Fruit fly (Drosophila melanogaster): Measurements from ENCODE around the gene vvl.

Gene vvl

dm6 chr3L:6743346-6744165, 46.4 kb upstream of the vvl start (continued):
- TF ChIP-seq Gug (GFP tag; IDR thresholded peaks at IDR 0.05) (no peak), Ets21C (GFP tag; optimal IDR thresholded peaks at IDR 0.05) (no peak), Eip78C (GFP tag) (peak; percentile 42), esn (GFP tag; optimal IDR thresholded peaks at IDR 0.05) (no peak), achi (GFP tag; optimal IDR thresholded peaks at IDR 0.05) (peak; percentile 21), Smox (GFP tag; optimal IDR thresholded peaks at IDR 0.05) (no peak), CG31627 (GFP tag; optimal IDR thresholded peaks at IDR 0.05) (peak; percentile 15), CG16779 (tag; optimal IDR thresholded peaks at IDR 0.05) (no peak), CG10669 (GFP tag; optimal IDR thresholded peaks at IDR 0.05) (no peak), CG11902 (GFP tag; optimal IDR thresholded peaks at IDR 0.05) (no peak), CG8119 (GFP tag; IDR thresholded peaks at IDR 0.05) (no peak), CG3919 (GFP tag; optimal IDR thresholded peaks at IDR 0.05) (peak; percentile 15), Met (GFP tag; optimal IDR thresholded peaks at IDR 0.05) (no peak), spab (GFP tag; optimal IDR thresholded peaks at IDR 0.05) (no peak), dac (GFP tag; optimal IDR thresholded peaks at IDR 0.05) (no peak)

DNA sequence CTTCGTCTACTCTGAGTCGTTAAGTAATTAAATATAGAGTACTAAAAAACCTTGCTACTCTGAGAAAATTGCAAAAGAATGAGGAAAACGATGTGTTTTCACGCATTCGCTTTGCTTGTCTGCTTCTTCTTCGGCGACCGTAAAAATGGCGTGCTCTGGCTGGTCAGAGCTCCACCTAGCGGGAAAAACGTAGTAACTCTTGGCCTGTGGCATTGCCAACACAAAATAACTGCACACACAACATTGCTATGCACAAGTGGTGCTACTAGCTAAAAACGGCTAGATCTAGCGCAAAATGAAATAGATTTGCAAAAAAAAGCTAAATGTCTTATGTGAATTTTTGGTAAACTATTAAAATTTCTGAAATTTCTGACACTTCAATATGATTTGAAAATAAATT, 42.8 kb upstream of the vvl start:
- TF ChIP-seq CG9139 (GFP tag; optimal IDR thresholded peaks at IDR 0.05) (no peak), lz (GFP tag; optimal IDR thresholded peaks at IDR 0.05) (peak; percentile 60), Hr39 (GFP tag; optimal IDR thresholded peaks at IDR 0.05) (peak; percentile 58), CG31627 (GFP tag; optimal IDR thresholded peaks at IDR 0.05) (peak; percentile 60), CG6854 (GFP tag; optimal IDR thresholded peaks at IDR 0.05) (peak; percentile 9), CG4318 (GFP tag; optimal IDR thresholded peaks at IDR 0.05) (no peak), Sox15 (GFP tag; optimal IDR thresholded peaks at IDR 0.05) (no peak), CG3032 (tag; optimal IDR thresholded peaks at IDR 0.05) (peak; percentile 43), CG1621 (tag; optimal IDR thresholded peaks at IDR 0.05) (peak; percentile 46), Ets21C (GFP tag; optimal IDR thresholded peaks at IDR 0.05) (peak; percentile 17), spab (GFP tag; optimal IDR thresholded peaks at IDR 0.05) (no peak), OdsH (GFP tag; optimal IDR thresholded peaks at IDR 0.05) (peak; percentile 24), svp (GFP tag) (peak; percentile 77), CG7368 (GFP tag; optimal IDR thresholded peaks at IDR 0.05) (peak; percentile 25), net (GFP tag; optimal IDR thresholded peaks at IDR 0.05) (no peak), Eip93F (GFP tag; optimal IDR thresholded peaks at IDR 0.05) (no peak), achi (GFP tag; optimal IDR thresholded peaks at IDR 0.05) (no peak), CG11294 (GFP tag; IDR thresholded peaks at IDR 0.05) (no peak), CG3919 (GFP tag; optimal IDR thresholded peaks at IDR 0.05) (peak; percentile 63), CG10631 (GFP tag; optimal IDR thresholded peaks at IDR 0.05) (peak; percentile 22), CG10669 (GFP tag; optimal IDR thresholded peaks at IDR 0.05) (no peak), dac (GFP tag; optimal IDR thresholded peaks at IDR 0.05) (no peak), CG16779 (tag; optimal IDR thresholded peaks at IDR 0.05) (no peak), CG11902 (GFP tag; optimal IDR thresholded peaks at IDR 0.05) (no peak), CG8119 (GFP tag; IDR thresholded peaks at IDR 0.05) (no peak), Eip78C (GFP tag) (peak; percentile 81), vri (GFP tag; optimal IDR thresholded peaks at IDR 0.05) (peak; percentile 35), fkh (GFP tag; optimal IDR thresholded peaks at IDR 0.05) (no peak), Met (GFP tag; optimal IDR thresholded peaks at IDR 0.05) (peak; percentile 64), cyc (GFP tag; optimal IDR thresholded peaks at IDR 0.05) (peak; percentile 55), fd59A (GFP tag; optimal IDR thresholded peaks at IDR 0.05) (no peak), CG6808 (GFP tag; optimal IDR thresholded peaks at IDR 0.05) (no peak), Sox102F (GFP tag; optimal IDR thresholded peaks at IDR 0.05) (peak; percentile 32), CG6163 (GFP tag; IDR thresholded peaks at IDR 0.05) (peak; percentile 71), Hr38 (GFP tag; optimal IDR thresholded peaks at IDR 0.05) (no peak), Sox14 (GFP tag; optimal IDR thresholded peaks at IDR 0.05) (peak; percentile 63), CG15336 (GFP tag; IDR thresholded peaks at IDR 0.05) (no peak), pdm3 (GFP tag; optimal IDR thresholded peaks at IDR 0.05) (peak; percentile 35), CG6276 (GFP tag; optimal IDR thresholded peaks at IDR 0.05) (no peak), salr (GFP tag; optimal IDR thresholded peaks at IDR 0.05) (no peak), esn (GFP tag; optimal IDR thresholded peaks at IDR 0.05) (peak; percentile 72), CG8632 (GFP tag; optimal IDR thresholded peaks at IDR 0.05) (peak; percentile 17), topi (GFP tag; optimal IDR thresholded peaks at IDR 0.05) (peak; percentile 37), Eip75B (GFP tag; optimal IDR thresholded peaks at IDR 0.05) (peak; percentile 45), Lpt (GFP tag; optimal IDR thresholded peaks at IDR 0.05) (no peak)
